Fruit fly (Drosophila melanogaster) whole organism, adult: Measurements from ENCODE around the gene CG12986.

ENCODE experiments used
- CG11617 ChIP-seq: fragments of 200-800 bp; sonication (Bioruptor generic); optimal IDR thresholded peaks from 2 replicates; lab custom pipeline; 2017; ENCODE audit warnings: mild to moderate bottlenecking, missing biosample characterization, missing genetic modification reagents, missing genetic modification characterization
- CG12768 ChIP-seq: fragments of 200-800 bp; sonication (Bioruptor generic); optimal IDR thresholded peaks from 2 replicates; lab custom pipeline; 2017; ENCODE audit warnings: missing biosample characterization, missing genetic modification characterization, mild to moderate bottlenecking, moderate library complexity, missing genetic modification reagents
- CG14711 ChIP-seq: fragments of 200-800 bp; sonication (Bioruptor generic); optimal IDR thresholded peaks from 2 replicates; lab custom pipeline; 2018; ENCODE audit warnings: missing biosample characterization, mild to moderate bottlenecking, missing genetic modification characterization, moderate library complexity
- CG1620 ChIP-seq: fragments of 200-800 bp; sonication (Bioruptor generic); optimal IDR thresholded peaks from 2 replicates; lab custom pipeline; 2016; ENCODE audit warnings: missing biosample characterization, missing genetic modification characterization
- CG33017 ChIP-seq: fragments of 200-800 bp; sonication (Bioruptor generic); optimal IDR thresholded peaks from 2 replicates; lab custom pipeline; 2018; ENCODE audit warnings: missing biosample characterization, mild to moderate bottlenecking, missing genetic modification characterization, moderate library complexity
- CG5204 ChIP-seq: fragments of 200-800 bp; sonication (Bioruptor generic); optimal IDR thresholded peaks from 2 replicates; lab custom pipeline; 2016; ENCODE audit warnings: missing biosample characterization, missing genetic modification characterization
- CG7045 ChIP-seq: fragments of 200-800 bp; sonication (Bioruptor generic); optimal IDR thresholded peaks from 2 replicates; lab custom pipeline; 2017; ENCODE audit warnings: missing biosample characterization, mild to moderate bottlenecking, missing genetic modification characterization
- CG7101 ChIP-seq: fragments of 200-800 bp; sonication (Bioruptor generic); optimal IDR thresholded peaks from 2 replicates; lab custom pipeline; 2018; ENCODE audit warnings: missing biosample characterization, mild to moderate bottlenecking, missing genetic modification characterization, moderate library complexity
- Clk ChIP-seq: fragments of 200-800 bp; sonication (Bioruptor generic); optimal IDR thresholded peaks from 2 replicates; lab custom pipeline; 2017; ENCODE audit warnings: missing biosample characterization, missing genetic modification characterization
- Crg-1 ChIP-seq: fragments of 200-800 bp; sonication (Bioruptor generic); optimal IDR thresholded peaks from 2 replicates; lab custom pipeline; 2016; ENCODE audit warnings: missing biosample characterization, missing genetic modification characterization
- Hr96 ChIP-seq: fragments of 200-800 bp; sonication (Bioruptor generic); optimal IDR thresholded peaks from 2 replicates; lab custom pipeline; 2016; ENCODE audit warnings: missing biosample characterization, missing genetic modification characterization
- Mnt ChIP-seq: fragments of 200-800 bp; sonication (Bioruptor generic); optimal IDR thresholded peaks from 2 replicates; lab custom pipeline; 2016; ENCODE audit warnings: missing biosample characterization, mild to moderate bottlenecking, missing genetic modification characterization
- bab1 ChIP-seq: fragments of 200-800 bp; sonication (Bioruptor generic); optimal IDR thresholded peaks from 3 replicates; lab custom pipeline; 2019; ENCODE audit warnings: missing biosample characterization, mild to moderate bottlenecking, missing genetic modification characterization, moderate library complexity
- cic ChIP-seq: fragments of 200-800 bp; sonication (Bioruptor generic); optimal IDR thresholded peaks from 2 replicates; lab custom pipeline; 2017; ENCODE audit warnings: missing biosample characterization, mild to moderate bottlenecking, missing genetic modification characterization, moderate library complexity
- cnc ChIP-seq, 2 experiments: fragments of >200 bp; optimal IDR thresholded peaks; 2 replicates each; lab custom pipeline; 2017
- kay ChIP-seq: fragments of 200-800 bp; sonication (Bioruptor generic); peaks from one replicate; lab custom pipeline; 2016; ENCODE audit warnings: missing biosample characterization, missing genetic modification characterization, borderline replicate concordance
- ovo ChIP-seq: fragments of 200-800 bp; sonication (Bioruptor generic); optimal IDR thresholded peaks from 2 replicates; lab custom pipeline; 2016; ENCODE audit warnings: missing biosample characterization, missing genetic modification characterization
- pad ChIP-seq: fragments of 200-800 bp; sonication (Bioruptor generic); optimal IDR thresholded peaks from 3 replicates; lab custom pipeline; 2017; ENCODE audit warnings: missing biosample characterization, missing genetic modification characterization, mild to moderate bottlenecking, moderate library complexity, missing genetic modification reagents
- tj ChIP-seq: fragments of 200-800 bp; sonication (Bioruptor generic); optimal IDR thresholded peaks from 3 replicates; lab custom pipeline; 2017; ENCODE audit warnings: missing biosample characterization, mild to moderate bottlenecking, missing genetic modification characterization, moderate library complexity
- toe ChIP-seq: fragments of 200-800 bp; sonication (Bioruptor generic); optimal IDR thresholded peaks from 2 replicates; lab custom pipeline; 2016; ENCODE audit warnings: missing biosample characterization, missing genetic modification characterization

CG12986 gene

dm6 chrX:17856029-17856428, 36.5 kb upstream of the CG12986 start, which contains the start of gene Mco4:
Gene Mco4, minus strand, starts transcription at chrX:17856129.
- no peak for TF ChIP-seq CG1620 (GFP tag; lab: Kevin White, UChicago)
- TF ChIP-seq Crg-1, result no peak
- TF ChIP-seq CG11617, result no peak
- TF ChIP-seq toe (GFP tag; lab: Kevin White, UChicago), result no peak
- TF ChIP-seq cnc (optimal IDR thresholded peaks at IDR 0.05; lab: Kevin White, UChicago), result no peak
- TF ChIP-seq CG5204, result no peak
- TF ChIP-seq CG33017, result no peak
- no peak for TF ChIP-seq Hr96 (GFP tag; lab: Kevin White, UChicago)
- TF ChIP-seq Clk (GFP tag; lab: Kevin White, UChicago), result no peak
- TF ChIP-seq CG7045 (GFP tag; lab: Kevin White, UChicago), result no peak
- no peak for TF ChIP-seq CG12768 (GFP tag; lab: Kevin White, UChicago)
- TF ChIP-seq ovo (GFP tag; lab: Kevin White, UChicago), result no peak

- TF ChIP-seq CG14711 (tag; lab: Kevin White, UChicago) (no peak), bab1 (peak; percentile 6)
These were observed 33.0 kb upstream of the CG12986 start, which contains the start of gene CG32554 for dm6 chrX:17852457-17852856. Gene CG32554, minus strand, starts transcription at chrX:17852685.

dm6 chrX:17850179-17850578, 30.7 kb upstream of the CG12986 start, which contains the start of the genes CG15814 and Spt7:
Gene CG15814, minus strand, starts transcription at chrX:17850342.
Gene Spt7, plus strand, starts transcription at chrX:17850460.
- TF ChIP-seq CG1620 (GFP tag; lab: Kevin White, UChicago), result peak; percentile 34
- peak; percentile 43 for TF ChIP-seq CG7101 (tag; lab: Kevin White, UChicago)
- TF ChIP-seq Crg-1, result peak; percentile 69
- peak; percentile 69 for TF ChIP-seq bab1
- TF ChIP-seq Hr96 (GFP tag; lab: Kevin White, UChicago), result no peak
- no peak for TF ChIP-seq kay (GFP tag; lab: Kevin White, UChicago)
- peak in 1 of 2 experiments; percentile 16 for TF ChIP-seq cnc (optimal IDR thresholded peaks at IDR 0.05; lab: Kevin White, UChicago)
- peak; percentile 51 for TF ChIP-seq pad
- TF ChIP-seq CG11617, result peak; percentile 65
- TF ChIP-seq cic, result peak; percentile 40
- no peak for TF ChIP-seq CG5204
- TF ChIP-seq CG7045 (GFP tag; lab: Kevin White, UChicago), result no peak
- TF ChIP-seq ovo (GFP tag; lab: Kevin White, UChicago), result peak; percentile 72
- peak; percentile 61 for TF ChIP-seq tj (GFP tag; lab: Kevin White, UChicago)
- peak; percentile 81 for TF ChIP-seq Mnt (GFP tag; lab: Kevin White, UChicago)
- peak; percentile 8 for TF ChIP-seq CG14711 (tag; lab: Kevin White, UChicago)

dm6 chrX:17845820-17846379, 26.4 kb upstream of the CG12986 start:
- TF ChIP-seq tj (GFP tag; lab: Kevin White, UChicago) (no peak), cic (peak; percentile 19)

- peak; percentile 85 for TF ChIP-seq Crg-1
- peak; percentile 16 for TF ChIP-seq cic
- TF ChIP-seq Hr96 (GFP tag; lab: Kevin White, UChicago), result no peak
- peak; percentile 85 for TF ChIP-seq CG12768 (GFP tag; lab: Kevin White, UChicago)
- peak; percentile 85 for TF ChIP-seq CG1620 (GFP tag; lab: Kevin White, UChicago)
- peak; percentile 85 for TF ChIP-seq CG7045 (GFP tag; lab: Kevin White, UChicago)
- peak; percentile 96 for TF ChIP-seq bab1
- peak; percentile 92 for TF ChIP-seq CG11617
- TF ChIP-seq CG33017, result peak; percentile 81
- no peak for TF ChIP-seq cnc (optimal IDR thresholded peaks at IDR 0.05; lab: Kevin White, UChicago)
- peak; percentile 73 for TF ChIP-seq ovo (GFP tag; lab: Kevin White, UChicago)
- no peak for TF ChIP-seq CG5204
- TF ChIP-seq CG14711 (tag; lab: Kevin White, UChicago), result peak; percentile 96
- TF ChIP-seq CG7101 (tag; lab: Kevin White, UChicago), result peak; percentile 96
- TF ChIP-seq Mnt (GFP tag; lab: Kevin White, UChicago), result peak; percentile 79
- peak; percentile 74 for TF ChIP-seq toe (GFP tag; lab: Kevin White, UChicago)
- TF ChIP-seq tj (GFP tag; lab: Kevin White, UChicago), result peak; percentile 74
- TF ChIP-seq Clk (GFP tag; lab: Kevin White, UChicago), result peak; percentile 69
- TF ChIP-seq kay (GFP tag; lab: Kevin White, UChicago), result no peak
- TF ChIP-seq pad, result peak; percentile 85
These were observed 25.1 kb upstream of the CG12986 start, which contains the start of the genes CG8142 and Ucp4A for dm6 chrX:17844623-17845022. Gene CG8142, minus strand, starts transcription at chrX:17844704. Gene Ucp4A, plus strand, starts transcription at chrX:17844949.

- TF ChIP-seq ovo (GFP tag; lab: Kevin White, UChicago) (no peak), Crg-1 (peak; percentile 26), pad (peak; percentile 7), CG11617 (no peak), kay (GFP tag; lab: Kevin White, UChicago) (no peak), cic (peak; percentile 25), Mnt (GFP tag; lab: Kevin White, UChicago) (peak; percentile 23), toe (GFP tag; lab: Kevin White, UChicago) (no peak), CG1620 (GFP tag; lab: Kevin White, UChicago) (peak; percentile 47), CG14711 (tag; lab: Kevin White, UChicago) (peak; percentile 36), bab1 (peak; percentile 69), Clk (GFP tag; lab: Kevin White, UChicago) (no peak), CG7045 (GFP tag; lab: Kevin White, UChicago) (no peak), CG5204 (no peak)
These were observed 22.4 kb upstream of the CG12986 start, which contains the start of gene Taf9 for dm6 chrX:17841923-17842322. Gene Taf9, plus strand, starts transcription at chrX:17842161.
